Fruit fly (Drosophila melanogaster): ENCODE data around the gene smog.

smog gene

DNA sequence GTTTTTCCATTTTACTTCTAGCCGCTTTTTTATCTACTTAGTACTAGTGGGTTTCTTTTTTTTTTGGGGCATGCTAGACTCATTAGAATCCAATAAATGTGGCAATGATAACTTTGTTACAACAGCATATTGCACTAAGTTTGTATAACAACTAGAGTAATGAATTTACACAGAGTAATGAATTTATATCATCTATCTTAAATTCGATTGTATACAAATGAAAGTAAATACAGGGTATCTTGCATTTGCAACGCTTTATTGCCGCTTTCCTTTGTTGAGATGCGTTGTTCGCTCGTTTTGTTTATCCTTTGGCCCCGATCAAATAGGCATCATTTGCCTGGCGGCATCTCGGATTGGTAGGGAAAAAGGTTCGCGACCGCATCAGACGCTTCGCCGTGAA is 2.2 kb downstream of the smog start (continued):
- peak; percentile 13 for TF ChIP-seq phol (tag; optimal IDR thresholded peaks at IDR 0.05)
- TF ChIP-seq ase (GFP tag; IDR thresholded peaks at IDR 0.05): no peak
- no peak for TF ChIP-seq CG2199 (GFP tag; IDR thresholded peaks at IDR 0.05)
- TF ChIP-seq CG2120 (GFP tag; optimal IDR thresholded peaks at IDR 0.05): peak; percentile 18
- no peak for TF ChIP-seq lmd (GFP tag; IDR thresholded peaks at IDR 0.05)
- peak; percentile 2 for TF ChIP-seq CG4424 (GFP tag; optimal IDR thresholded peaks at IDR 0.05)
- no peak for TF ChIP-seq Aef1 (GFP tag; IDR thresholded peaks at IDR 0.05)
- peak; percentile 5 for TF ChIP-seq grau (tag; optimal IDR thresholded peaks at IDR 0.05)
- TF ChIP-seq CG12155 (GFP tag; optimal IDR thresholded peaks at IDR 0.05): no peak
- TF ChIP-seq ind (GFP tag; optimal IDR thresholded peaks at IDR 0.05): no peak
- TF ChIP-seq btn (GFP tag; optimal IDR thresholded peaks at IDR 0.05): no peak
- peak; percentile 33 for TF ChIP-seq gem (tag; optimal IDR thresholded peaks at IDR 0.05)
- TF ChIP-seq lilli (GFP tag; optimal IDR thresholded peaks at IDR 0.05): peak; percentile 18
- TF ChIP-seq NFAT (GFP tag; IDR thresholded peaks at IDR 0.05): no peak
- peak; percentile 77 for TF ChIP-seq D19B (GFP tag; optimal IDR thresholded peaks at IDR 0.05)
- 0 out of 2 replicates have a peak, but pooled peaks have one; percentile 29 for TF ChIP-seq dan (GFP tag; IDR thresholded peaks at IDR 0.05)
- TF ChIP-seq Sox102F (GFP tag; optimal IDR thresholded peaks at IDR 0.05): peak; percentile 43
- no peak for TF ChIP-seq sima (GFP tag; optimal IDR thresholded peaks at IDR 0.05)
- no peak for TF ChIP-seq CG1832 (GFP tag; optimal IDR thresholded peaks at IDR 0.05)
- TF ChIP-seq ac (GFP tag; optimal IDR thresholded peaks at IDR 0.05): no peak
- peak; percentile 66 for TF ChIP-seq row (GFP tag; IDR thresholded peaks at IDR 0.05)
- TF ChIP-seq cwo (GFP tag; optimal IDR thresholded peaks at IDR 0.05): no peak
- TF ChIP-seq gsb-n (tag; optimal IDR thresholded peaks at IDR 0.05): no peak
- peak; percentile 40; the same call in 2 of the 3 replicates for TF ChIP-seq dysf (GFP tag; IDR thresholded peaks at IDR 0.05)
- TF ChIP-seq CoRest (tag; optimal IDR thresholded peaks at IDR 0.05): peak; percentile 2
- no peak for TF ChIP-seq CG12769 (tag; optimal IDR thresholded peaks at IDR 0.05)
- peak; percentile 6 for TF ChIP-seq Oli (tag; optimal IDR thresholded peaks at IDR 0.05)
- TF ChIP-seq unpg (GFP tag; optimal IDR thresholded peaks at IDR 0.05): peak; percentile 18
- TF ChIP-seq maf-S (GFP tag; optimal IDR thresholded peaks at IDR 0.05): no peak
- TF ChIP-seq dmrt11E (tag; optimal IDR thresholded peaks at IDR 0.05): peak; percentile 1
- TF ChIP-seq ranshi (GFP tag; IDR thresholded peaks at IDR 0.05): 0 out of 2 replicates have a peak, but pooled peaks have one; percentile 34
- TF ChIP-seq CG42726 (GFP tag; IDR thresholded peaks at IDR 0.05; ENCODE audit: partially characterized antibody): no peak
- peak in 1 of 2 experiments; percentile 5 for TF ChIP-seq bsh (GFP tag; optimal IDR thresholded peaks at IDR 0.05)
- TF ChIP-seq tio (GFP tag; optimal IDR thresholded peaks at IDR 0.05): peak; percentile 2
- TF ChIP-seq Xrp1 (GFP tag; IDR thresholded peaks at IDR 0.05): peak; percentile 17; the same call in 1 of the 2 replicates
- TF ChIP-seq CG3065 (GFP tag; optimal IDR thresholded peaks at IDR 0.05): no peak
- TF ChIP-seq CG17359 (tag; optimal IDR thresholded peaks at IDR 0.05): peak; percentile 10
- no peak for TF ChIP-seq CG14667 (GFP tag; IDR thresholded peaks at IDR 0.05)
- TF ChIP-seq Xbp1 (GFP tag; optimal IDR thresholded peaks at IDR 0.05): peak; percentile 24
- peak; percentile 2 for TF ChIP-seq az2 (GFP tag; optimal IDR thresholded peaks at IDR 0.05)
- TF ChIP-seq CG30403 (GFP tag; optimal IDR thresholded peaks at IDR 0.05): peak; percentile 5
- peak; percentile 41 for TF ChIP-seq sens (GFP tag)
- TF ChIP-seq Atf3 (GFP tag; optimal IDR thresholded peaks at IDR 0.05): no peak
- 0 out of 2 replicates have a peak, but pooled peaks have one; percentile 23 for TF ChIP-seq Ada2b (GFP tag; IDR thresholded peaks at IDR 0.05)
- TF ChIP-seq trh (GFP tag; optimal IDR thresholded peaks at IDR 0.05): no peak
- no peak for TF ChIP-seq ap (GFP tag; IDR thresholded peaks at IDR 0.05)
- TF ChIP-seq CG2712 (tag; optimal IDR thresholded peaks at IDR 0.05): peak; percentile 11
- no peak for TF ChIP-seq NC2α (GFP tag; optimal IDR thresholded peaks at IDR 0.05)
- TF ChIP-seq lab (GFP tag; optimal IDR thresholded peaks at IDR 0.05): peak; percentile 40
- TF ChIP-seq sc (optimal IDR thresholded peaks at IDR 0.05): no peak
- TF ChIP-seq sc (GFP tag; optimal IDR thresholded peaks at IDR 0.05): no peak
- TF ChIP-seq CG7556 (GFP tag; optimal IDR thresholded peaks at IDR 0.05): peak; percentile 2
